Worm (Caenorhabditis elegans) whole organism, L2 larva: ENCODE measurements around the gene T03F6.10.

Experiments used
- C34F6.9 ChIP-seq: fragments of 150-350 bp; optimal IDR thresholded peaks from 2 replicates; lab custom pipeline; 2014; ENCODE audit warnings: missing biosample characterization, missing genetic modification characterization
- R02D3.7 ChIP-seq: fragments of 150-350 bp; optimal IDR thresholded peaks from 2 replicates; lab custom pipeline; 2014; ENCODE audit warnings: missing biosample characterization, missing genetic modification characterization
- elt-1 ChIP-seq: fragments of 150-350 bp; optimal IDR thresholded peaks from 2 replicates; lab custom pipeline; 2014; ENCODE audit warnings: missing biosample characterization, missing genetic modification characterization
- lin-39 ChIP-seq: fragments of 150-350 bp; optimal IDR thresholded peaks from 2 replicates; lab custom pipeline; 2014; ENCODE audit warnings: missing biosample characterization, missing genetic modification reagents, missing genetic modification characterization
- mab-5 ChIP-seq: fragments of 150-350 bp; optimal IDR thresholded peaks from 2 replicates; lab custom pipeline; 2014; ENCODE audit warnings: missing biosample characterization, missing genetic modification characterization
- unc-39 ChIP-seq: fragments of 150-350 bp; optimal IDR thresholded peaks from 2 replicates; lab custom pipeline; 2014; ENCODE audit warnings: missing biosample characterization, missing genetic modification characterization

ce11 chrIII:13340504-13341274, 37.5 kb downstream of the T03F6.10 start:
- TF ChIP-seq C34F6.9: no peak
- TF ChIP-seq lin-39 (tag; lab: Kevin White, UChicago): no peak
- TF ChIP-seq elt-1: no peak
- no peak for TF ChIP-seq mab-5 (tag; lab: Kevin White, UChicago)
- TF ChIP-seq R02D3.7 (tag; lab: Kevin White, UChicago): no peak
- TF ChIP-seq unc-39 (tag; lab: Kevin White, UChicago): no peak
